Fruit fly (Drosophila melanogaster) whole organism, embryonic: ENCODE data around the gene alpha-Est7.

Experiments used
- Abd-B ChIP-seq: fragments of 200-800 bp; sonication (Bioruptor generic); optimal IDR thresholded peaks from 2 replicates; lab custom pipeline; 2018; ENCODE audit warnings: missing biosample characterization, mild to moderate bottlenecking, missing genetic modification characterization, moderate library complexity
- B-H1 ChIP-seq: fragments of 200-800 bp; sonication (Bioruptor generic); IDR thresholded peaks from 3 replicates; pipeline ENCODE4 v1.3.6; 2022; ENCODE audit warnings: missing biosample characterization, missing genetic modification characterization
- CG10267 ChIP-seq: fragments of 200-800 bp; sonication (Bioruptor generic); optimal IDR thresholded peaks from 2 replicates; lab custom pipeline; 2018; ENCODE audit warnings: missing biosample characterization, mild to moderate bottlenecking, missing genetic modification characterization, moderate library complexity
- CG11247 ChIP-seq: fragments of 200-800 bp; sonication (Bioruptor generic); IDR thresholded peaks from 2 replicates; pipeline ENCODE4 v1.3.6; 2022; ENCODE audit warnings: missing biosample characterization, missing genetic modification characterization
- CG11456 ChIP-seq: fragments of 200-800 bp; sonication (Bioruptor generic); IDR thresholded peaks from 3 replicates; pipeline ENCODE4 v1.3.6; 2022; ENCODE audit warnings: missing biosample characterization, missing genetic modification characterization
- CG14860 ChIP-seq: fragments of 200-800 bp; sonication (Bioruptor generic); IDR thresholded peaks from 3 replicates; pipeline ENCODE4 v1.3.6; 2022; ENCODE audit warnings: missing biosample characterization, missing genetic modification characterization; ENCODE audit not compliant: partially characterized antibody
- CG15696 ChIP-seq: fragments of 200-800 bp; sonication (Bioruptor generic); optimal IDR thresholded peaks from 2 replicates; lab custom pipeline; 2019; ENCODE audit warnings: missing biosample characterization, mild to moderate bottlenecking, missing genetic modification characterization, moderate library complexity
- CG18619 ChIP-seq: fragments of 200-800 bp; sonication (Bioruptor generic); optimal IDR thresholded peaks from 3 replicates; lab custom pipeline; 2017; ENCODE audit warnings: missing biosample characterization, mild to moderate bottlenecking, missing genetic modification characterization
- CG2875 ChIP-seq: fragments of 200-800 bp; sonication (Bioruptor generic); optimal IDR thresholded peaks from 2 replicates; lab custom pipeline; 2017; ENCODE audit warnings: missing biosample characterization, mild to moderate bottlenecking, missing genetic modification characterization, missing genetic modification reagents
- CG30403 ChIP-seq: fragments of 200-800 bp; sonication (Bioruptor generic); optimal IDR thresholded peaks from 3 replicates; lab custom pipeline; 2016; ENCODE audit warnings: missing biosample characterization, missing genetic modification characterization
- CG32532 ChIP-seq: fragments of 200-800 bp; sonication (Bioruptor generic); IDR thresholded peaks from 2 replicates; pipeline ENCODE4 v1.3.6; 2022; ENCODE audit warnings: missing biosample characterization, missing genetic modification characterization
- CG34422 ChIP-seq: fragments of 200-800 bp; sonication (Bioruptor generic); IDR thresholded peaks from 3 replicates; pipeline ENCODE4 v1.3.6; 2022; ENCODE audit warnings: missing biosample characterization, missing genetic modification characterization
- CG3995 ChIP-seq: fragments of 200-800 bp; sonication (Bioruptor generic); optimal IDR thresholded peaks from 3 replicates; lab custom pipeline; 2016; ENCODE audit warnings: missing biosample characterization, missing genetic modification characterization
- CG6272 ChIP-seq: fragments of 200-800 bp; sonication (Bioruptor generic); IDR thresholded peaks from 2 replicates; pipeline ENCODE4 v1.3.6; 2022; ENCODE audit warnings: missing biosample characterization, missing genetic modification characterization
- CG6654 ChIP-seq: fragments of 200-800 bp; sonication (Bioruptor generic); optimal IDR thresholded peaks from 2 replicates; lab custom pipeline; 2017; ENCODE audit warnings: missing biosample characterization, mild to moderate bottlenecking, missing genetic modification characterization
- CG6854 ChIP-seq: fragments of 200-800 bp; sonication (Bioruptor generic); optimal IDR thresholded peaks from 3 replicates; lab custom pipeline; 2017; ENCODE audit warnings: missing biosample characterization, mild to moderate bottlenecking, missing genetic modification characterization
- CG8290 ChIP-seq, 3 experiments: fragments of 200-800 bp; sonication (Bioruptor generic); optimal IDR thresholded peaks; 2 replicates each; lab custom pipeline; 2016 to 2019; ENCODE audit warnings: missing biosample characterization in 3 of 3, missing genetic modification characterization in 3 of 3, mild to moderate bottlenecking in 2 of 3, moderate library complexity in 1 of 3
- CG8924 ChIP-seq: fragments of 200-800 bp; optimal IDR thresholded peaks from 3 replicates; lab custom pipeline; 2019; ENCODE audit warnings: missing biosample characterization, mild to moderate bottlenecking, missing genetic modification characterization, moderate library complexity
- CG8944 ChIP-seq: fragments of 200-800 bp; sonication (Bioruptor generic); optimal IDR thresholded peaks from 3 replicates; lab custom pipeline; 2016; ENCODE audit warnings: missing biosample characterization, missing genetic modification characterization
- CG9817 ChIP-seq: fragments of 200-800 bp; sonication (Bioruptor generic); optimal IDR thresholded peaks from 2 replicates; lab custom pipeline; 2018; ENCODE audit warnings: missing biosample characterization, mild to moderate bottlenecking, missing genetic modification characterization, moderate library complexity
- CG9876 ChIP-seq: fragments of 200-800 bp; sonication (Bioruptor generic); optimal IDR thresholded peaks from 2 replicates; lab custom pipeline; 2016; ENCODE audit warnings: missing biosample characterization, missing genetic modification characterization
- D19A ChIP-seq: fragments of 200-800 bp; optimal IDR thresholded peaks from 3 replicates; lab custom pipeline; 2019; ENCODE audit warnings: missing biosample characterization, mild to moderate bottlenecking, missing genetic modification characterization, moderate library complexity
- Deaf1 ChIP-seq: fragments of 200-800 bp; optimal IDR thresholded peaks from 3 replicates; lab custom pipeline; 2019; ENCODE audit warnings: missing biosample characterization, mild to moderate bottlenecking, missing genetic modification characterization, moderate library complexity
- Dek ChIP-seq: fragments of 200-800 bp; sonication (Bioruptor generic); optimal IDR thresholded peaks from 3 replicates; lab custom pipeline; 2019; ENCODE audit warnings: missing biosample characterization, mild to moderate bottlenecking, missing genetic modification characterization, moderate library complexity
- Hr3 ChIP-seq: fragments of 200-800 bp; sonication (Bioruptor generic); optimal IDR thresholded peaks from 3 replicates; lab custom pipeline; 2016; ENCODE audit warnings: missing biosample characterization, missing genetic modification characterization
- Rfx ChIP-seq: fragments of 200-800 bp; sonication (Bioruptor generic); IDR thresholded peaks from 2 replicates; pipeline ENCODE4 v1.3.6; 2022; ENCODE audit warnings: missing biosample characterization, missing genetic modification characterization
- Six4 ChIP-seq: fragments of 200-800 bp; sonication (Bioruptor generic); optimal IDR thresholded peaks from 2 replicates; lab custom pipeline; 2016; ENCODE audit warnings: missing biosample characterization, missing genetic modification characterization
- Spps ChIP-seq: fragments of 200-800 bp; sonication (Bioruptor generic); optimal IDR thresholded peaks from 2 replicates; lab custom pipeline; 2018; ENCODE audit warnings: missing biosample characterization, mild to moderate bottlenecking, missing genetic modification characterization
- Xbp1 ChIP-seq: fragments of 200-800 bp; sonication (Bioruptor generic); optimal IDR thresholded peaks from 3 replicates; lab custom pipeline; 2016; ENCODE audit warnings: missing biosample characterization, mild to moderate bottlenecking, missing genetic modification characterization
- al ChIP-seq: fragments of 200-800 bp; sonication (Bioruptor generic); IDR thresholded peaks from 2 replicates; pipeline ENCODE4 v1.3.6; 2022; ENCODE audit warnings: missing biosample characterization, missing genetic modification characterization
- ase ChIP-seq: fragments of 200-800 bp; sonication (Bioruptor generic); IDR thresholded peaks from 3 replicates; pipeline ENCODE4 v1.3.6; 2022; ENCODE audit warnings: missing biosample characterization, missing genetic modification characterization
- bbx ChIP-seq: fragments of 200-800 bp; sonication (Bioruptor generic); IDR thresholded peaks from 2 replicates; pipeline ENCODE4 v1.3.6; 2022; ENCODE audit warnings: missing biosample characterization, missing genetic modification characterization; ENCODE audit not compliant: partially characterized antibody
- br ChIP-seq: fragments of >200 bp; optimal IDR thresholded peaks from 2 replicates; lab custom pipeline; 2017
- cas ChIP-seq: fragments of 200-800 bp; sonication (Bioruptor generic); IDR thresholded peaks from 2 replicates; pipeline ENCODE4 v1.3.6; 2022; ENCODE audit warnings: missing biosample characterization, missing genetic modification characterization
- da ChIP-seq: fragments of 200-800 bp; sonication (Bioruptor generic); optimal IDR thresholded peaks from 2 replicates; lab custom pipeline; 2016; ENCODE audit warnings: missing biosample characterization, missing genetic modification characterization
- ems ChIP-seq: fragments of 200-800 bp; sonication (Bioruptor generic); optimal IDR thresholded peaks from 3 replicates; lab custom pipeline; 2016; ENCODE audit warnings: missing biosample characterization, missing genetic modification characterization
- eve ChIP-seq, 2 experiments: fragments of >200 bp; optimal IDR thresholded peaks; 2 replicates each; lab custom pipeline; 2017; ENCODE audit warnings: missing biosample characterization in 2 of 2, missing genetic modification characterization in 2 of 2
- gcm ChIP-seq: fragments of 200-800 bp; sonication (Bioruptor generic); optimal IDR thresholded peaks from 2 replicates; lab custom pipeline; 2019; ENCODE audit warnings: missing biosample characterization, mild to moderate bottlenecking, missing genetic modification characterization, moderate library complexity
- gfzf ChIP-seq: fragments of 200-800 bp; sonication (Bioruptor generic); optimal IDR thresholded peaks from 2 replicates; lab custom pipeline; 2016; ENCODE audit warnings: missing biosample characterization, mild to moderate bottlenecking, missing genetic modification characterization, moderate library complexity
- jing ChIP-seq: fragments of 200-800 bp; sonication (Bioruptor generic); optimal IDR thresholded peaks from 2 replicates; lab custom pipeline; 2018; ENCODE audit warnings: missing biosample characterization, mild to moderate bottlenecking, missing genetic modification characterization
- ken ChIP-seq: fragments of 200-800 bp; sonication (Bioruptor generic); IDR thresholded peaks from 3 replicates; pipeline ENCODE4 v1.3.6; 2022; ENCODE audit warnings: missing biosample characterization, missing genetic modification characterization
- repo ChIP-seq: fragments of 200-800 bp; sonication (Bioruptor generic); optimal IDR thresholded peaks from 2 replicates; lab custom pipeline; 2016; ENCODE audit warnings: missing biosample characterization, missing genetic modification characterization
- rib ChIP-seq: fragments of 200-800 bp; sonication (Bioruptor generic); IDR thresholded peaks from 2 replicates; pipeline ENCODE4 v1.3.6; 2022; ENCODE audit warnings: missing biosample characterization, missing genetic modification characterization
- schlank ChIP-seq: fragments of 200-800 bp; sonication (Bioruptor generic); optimal IDR thresholded peaks from 2 replicates; lab custom pipeline; 2018; ENCODE audit warnings: missing biosample characterization, mild to moderate bottlenecking, missing genetic modification characterization
- seq ChIP-seq: fragments of 200-800 bp; sonication (Bioruptor generic); IDR thresholded peaks from 2 replicates; pipeline ENCODE4 v1.3.6; 2022; ENCODE audit warnings: missing biosample characterization, missing genetic modification characterization
- so ChIP-seq: fragments of 200-800 bp; sonication (Bioruptor generic); IDR thresholded peaks from 3 replicates; pipeline ENCODE4 v1.3.6; 2022; ENCODE audit warnings: missing biosample characterization, missing genetic modification characterization
- stwl ChIP-seq: fragments of 200-800 bp; sonication (Bioruptor generic); optimal IDR thresholded peaks from 3 replicates; lab custom pipeline; 2018; ENCODE audit warnings: missing biosample characterization, mild to moderate bottlenecking, missing genetic modification characterization, moderate library complexity
- vvl ChIP-seq: fragments of 200-800 bp; sonication (Bioruptor generic); IDR thresholded peaks from 2 replicates; pipeline ENCODE4 v1.3.6; 2022; ENCODE audit warnings: missing biosample characterization, missing genetic modification characterization
- wor ChIP-seq: fragments of 200-800 bp; sonication (Bioruptor generic); IDR thresholded peaks from 2 replicates; pipeline ENCODE4 v1.3.6; 2022; ENCODE audit warnings: missing biosample characterization, missing genetic modification characterization
- zf30C ChIP-seq: fragments of 200-800 bp; sonication (Bioruptor generic); optimal IDR thresholded peaks from 3 replicates; lab custom pipeline; 2018; ENCODE audit warnings: missing biosample characterization, mild to moderate bottlenecking, missing genetic modification characterization

Gene alpha-Est7

DNA sequence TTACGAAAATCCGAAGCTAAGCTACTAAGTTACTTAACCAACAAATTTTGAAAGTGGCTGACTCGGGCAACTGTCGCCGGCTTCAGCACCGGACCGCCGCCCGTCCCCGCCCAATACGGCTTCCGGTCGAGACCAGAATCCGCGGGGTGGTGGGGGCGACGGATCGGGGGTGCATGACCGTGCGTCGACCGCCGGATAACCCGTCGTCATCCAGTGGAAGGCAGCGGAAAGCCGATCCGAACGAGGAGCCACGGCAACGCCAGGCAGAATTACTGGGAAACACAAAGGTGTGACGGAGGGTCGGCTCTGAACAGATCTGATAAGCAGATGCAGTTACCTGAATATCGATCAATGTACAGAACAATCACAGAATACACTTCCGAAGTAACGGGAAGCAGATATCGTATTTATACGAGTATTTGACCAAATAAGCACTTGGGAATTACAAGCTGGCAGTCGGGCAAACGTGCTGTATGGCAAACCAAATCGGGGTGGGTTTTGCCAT is 48.9 kb downstream of the alpha-Est7 start (continued):
- TF ChIP-seq D19A (tag; lab: Kevin White, UChicago), result peak; percentile 57
- TF ChIP-seq Abd-B (GFP tag; lab: Kevin White, UChicago), result no peak
- TF ChIP-seq CG15696 (tag; lab: Kevin White, UChicago), result peak; percentile 49
- TF ChIP-seq seq (GFP tag; lab: Robert Waterston, UW), result 0 out of 2 replicates have a peak, but pooled peaks have one; percentile 41
- peak; percentile 14; the same call in 1 of the 3 replicates for TF ChIP-seq B-H1 (GFP tag; lab: Robert Waterston, UW)
- TF ChIP-seq al (GFP tag; lab: Robert Waterston, UW), result peak; percentile 44; the same call in 1 of the 2 replicates
- TF ChIP-seq CG3995 (GFP tag; lab: Kevin White, UChicago), result peak; percentile 64
- peak; percentile 44 for TF ChIP-seq CG2875 (GFP tag; lab: Kevin White, UChicago)
- peak; percentile 32; the same call in 1 of the 2 replicates for TF ChIP-seq CG6272 (GFP tag; lab: Robert Waterston, UW)
- TF ChIP-seq bbx (GFP tag; lab: Robert Waterston, UW), result peak; percentile 99
- peak; percentile 54 for TF ChIP-seq CG18619
- peak; percentile 98 for TF ChIP-seq CG14860 (GFP tag; lab: Robert Waterston, UW)
- peak; percentile 62 for TF ChIP-seq repo (GFP tag; lab: Kevin White, UChicago)
- TF ChIP-seq eve (GFP tag; optimal IDR thresholded peaks at IDR 0.05; lab: Kevin White, UChicago), result no peak
- TF ChIP-seq Deaf1, result peak; percentile 80
- no peak for TF ChIP-seq CG30403 (GFP tag; lab: Kevin White, UChicago)
- TF ChIP-seq wor (GFP tag; lab: Robert Waterston, UW), result no peak
- peak; percentile 17 for TF ChIP-seq Spps
- TF ChIP-seq Hr3 (GFP tag; lab: Kevin White, UChicago), result no peak
- peak; percentile 50; the same call in 1 of the 2 replicates for TF ChIP-seq cas (GFP tag; lab: Robert Waterston, UW)
- no peak for TF ChIP-seq Six4
- TF ChIP-seq stwl, result no peak
- no peak for TF ChIP-seq gfzf
- peak; percentile 46 for TF ChIP-seq da (GFP tag; lab: Kevin White, UChicago)
- TF ChIP-seq ase (GFP tag; lab: Robert Waterston, UW), result peak; percentile 49; the same call in 2 of the 3 replicates
- TF ChIP-seq CG9817, result peak; percentile 48
- TF ChIP-seq zf30C (GFP tag; lab: Kevin White, UChicago), result peak; percentile 62
- TF ChIP-seq CG6654 (GFP tag; lab: Kevin White, UChicago), result no peak
- no peak for TF ChIP-seq Dek
- TF ChIP-seq CG11456 (GFP tag; lab: Robert Waterston, UW), result peak; percentile 75
- 0 out of 2 replicates have a peak, but pooled peaks have one; percentile 35 for TF ChIP-seq CG11247 (GFP tag; lab: Robert Waterston, UW)
- TF ChIP-seq CG8944 (GFP tag; lab: Kevin White, UChicago), result peak; percentile 59
- TF ChIP-seq CG8924 (tag; lab: Kevin White, UChicago), result peak; percentile 18
- no peak for TF ChIP-seq CG10267 (tag; lab: Kevin White, UChicago)
- peak; percentile 86; the same call in 2 of the 3 replicates for TF ChIP-seq so (GFP tag; lab: Robert Waterston, UW)
- TF ChIP-seq CG32532 (GFP tag; lab: Robert Waterston, UW), result peak; percentile 75
- peak; percentile 21 for TF ChIP-seq CG9876
- peak; percentile 57 for TF ChIP-seq CG6854
- peak; percentile 24 for TF ChIP-seq gcm
- TF ChIP-seq schlank, result peak; percentile 70
- TF ChIP-seq ems (GFP tag; lab: Kevin White, UChicago), result peak; percentile 56
- TF ChIP-seq br (lab: Kevin White, UChicago), result no peak
- peak; percentile 81 for TF ChIP-seq vvl (GFP tag; lab: Robert Waterston, UW)
- TF ChIP-seq Rfx, result peak; percentile 70; the same call in 1 of the 2 replicates
- TF ChIP-seq rib (GFP tag; lab: Robert Waterston, UW), result peak; percentile 80
- peak; percentile 52 for TF ChIP-seq Xbp1 (GFP tag; lab: Kevin White, UChicago)
- peak; percentile 83; the same call in 2 of the 3 replicates for TF ChIP-seq CG34422 (GFP tag; lab: Robert Waterston, UW)
- TF ChIP-seq CG8290 (GFP tag; optimal IDR thresholded peaks at IDR 0.05; lab: Kevin White, UChicago), result peak; percentile 62
- TF ChIP-seq CG8290 (tag; optimal IDR thresholded peaks at IDR 0.05; lab: Kevin White, UChicago), result peak; percentile 31 to 94
- 0 out of 3 replicates have a peak, but pooled peaks have one; percentile 68 for TF ChIP-seq ken (GFP tag; lab: Robert Waterston, UW)
- TF ChIP-seq jing (GFP tag; lab: Kevin White, UChicago), result no peak
